Fruit fly (Drosophila melanogaster) whole organism, wandering third instar larva: Measurements from ENCODE around the gene CG42504.

Experiments
- Myc ChIP-seq: fragments of >200 bp; optimal IDR thresholded peaks from 2 replicates; lab custom pipeline; 2017
- N ChIP-seq: fragments of >200 bp; optimal IDR thresholded peaks from 2 replicates; lab custom pipeline; 2018; ENCODE audit warnings: missing biosample characterization, missing external identifiers, missing genetic modification characterization
- OdsH ChIP-seq: fragments of 200-800 bp; sonication (Bioruptor generic); optimal IDR thresholded peaks from 2 replicates; lab custom pipeline; 2016; ENCODE audit warnings: missing biosample characterization, mild to moderate bottlenecking, missing genetic modification characterization
- foxo ChIP-seq, 2 experiments: fragments of 200-800 bp; sonication (Bioruptor generic); optimal IDR thresholded peaks; 2 replicates in 1 of 2; 3 replicates in 1 of 2; lab custom pipeline; 2016 to 2017; ENCODE audit warnings: missing biosample characterization in 2 of 2, missing genetic modification characterization in 2 of 2
- h ChIP-seq: fragments of 200-800 bp; sonication (Bioruptor generic); optimal IDR thresholded peaks from 3 replicates; lab custom pipeline; 2016; ENCODE audit warnings: missing biosample characterization, mild to moderate bottlenecking, missing genetic modification characterization
- psq ChIP-seq: fragments of 200-800 bp; sonication (Bioruptor generic); optimal IDR thresholded peaks from 3 replicates; lab custom pipeline; 2017; ENCODE audit warnings: missing biosample characterization, mild to moderate bottlenecking, missing genetic modification characterization, moderate library complexity
- tai ChIP-seq: sonication (Bioruptor generic); optimal IDR thresholded peaks from 2 replicates; lab custom pipeline; 2016; ENCODE audit warnings: missing biosample characterization, missing genetic modification characterization

- TF ChIP-seq Myc, result no peak
- no peak for TF ChIP-seq OdsH (GFP tag; lab: Kevin White, UChicago)
- TF ChIP-seq h (GFP tag; lab: Kevin White, UChicago), result no peak
- TF ChIP-seq N (GFP tag; lab: Kevin White, UChicago), result no peak
- TF ChIP-seq psq (GFP tag; lab: Kevin White, UChicago), result no peak
- TF ChIP-seq tai (GFP tag; lab: Kevin White, UChicago), result no peak
- TF ChIP-seq foxo (GFP tag; optimal IDR thresholded peaks at IDR 0.05; lab: Kevin White, UChicago), result no peak
Measured at dm6 chr3R:12020987-12021386, 10.6 kb downstream of the CG42504 start.
